Worm (Caenorhabditis elegans): ENCODE measurements around the gene nduv-3.
"Not testable (repeated sequence)": the region's sequence is repeated elsewhere in the genome, so short reads cannot be mapped to it uniquely, and the experiment has no call there.

The nduv-3 gene

DNA sequence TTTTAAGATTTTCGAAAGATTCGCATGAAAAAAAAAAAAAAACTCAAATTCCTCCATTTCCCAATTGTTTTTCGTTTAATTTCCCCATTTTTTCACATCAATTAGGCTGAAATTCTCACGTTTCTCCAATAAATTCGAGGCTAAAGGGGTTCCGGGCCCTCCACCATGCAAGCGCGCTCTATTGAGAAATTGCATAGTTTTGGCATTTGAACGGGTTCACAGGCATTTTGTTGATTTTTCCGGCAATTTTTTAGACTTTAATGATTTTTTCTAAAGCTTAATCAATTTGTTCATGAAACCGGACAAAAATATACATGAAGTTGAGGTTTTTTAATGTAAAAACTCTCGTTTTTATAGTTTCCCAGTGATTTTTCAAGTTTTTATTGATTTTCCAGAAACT, 25.0 kb downstream of the nduv-3 start:
- TF ChIP-seq ztf-23 (GFP tag; IDR thresholded peaks at IDR 0.05) = peak; percentile 42; the same call in 1 of the 2 replicates
- no peak for TF ChIP-seq flt-1 (GFP tag; IDR thresholded peaks at IDR 0.05)

- no peak for TF ChIP-seq cog-1 (tag; optimal IDR thresholded peaks at IDR 0.05)
- TF ChIP-seq T22C8.4 (GFP tag; IDR thresholded peaks at IDR 0.05) = no peak
- TF ChIP-seq ztf-23 (GFP tag; IDR thresholded peaks at IDR 0.05) = no peak
- TF ChIP-seq klf-2 (GFP tag; conservative IDR thresholded peaks at IDR 0.05) = no peak
Observed at ce11 chrIV:2666586-2667100, 25.5 kb downstream of the nduv-3 start, which contains the start of gene Y69A2AR.1. Gene Y69A2AR.1 (plus strand): TSS chrIV:2667050.

ce11 chrIV:2670664-2671063, 29.6 kb downstream of the nduv-3 start:
- TF ChIP-seq T22C8.4 (GFP tag; IDR thresholded peaks at IDR 0.05) (no peak), med-1 (GFP tag; optimal IDR thresholded peaks at IDR 0.05; ENCODE audit: insufficient read depth) (no peak), cog-1 (tag; optimal IDR thresholded peaks at IDR 0.05) (no peak), ref-1 (GFP tag; conservative IDR thresholded peaks at IDR 0.05) (no peak), ztf-29 (GFP tag; IDR thresholded peaks at IDR 0.05) (no peak), ztf-23 (GFP tag; IDR thresholded peaks at IDR 0.05) (no peak), tab-1 (GFP tag; IDR thresholded peaks at IDR 0.05) (no peak), klf-2 (GFP tag; conservative IDR thresholded peaks at IDR 0.05) (no peak), flt-1 (GFP tag; IDR thresholded peaks at IDR 0.05) (no peak)

ce11 chrIV:2674915-2675314, 33.8 kb downstream of the nduv-3 start, which contains the start of gene gpx-4:
Gene gpx-4 (minus strand): TSS chrIV:2675015.
- TF ChIP-seq cog-1 (tag; optimal IDR thresholded peaks at IDR 0.05); tab-1 (GFP tag; IDR thresholded peaks at IDR 0.05); flt-1 (GFP tag; IDR thresholded peaks at IDR 0.05): not testable (repeated sequence)

DNA sequence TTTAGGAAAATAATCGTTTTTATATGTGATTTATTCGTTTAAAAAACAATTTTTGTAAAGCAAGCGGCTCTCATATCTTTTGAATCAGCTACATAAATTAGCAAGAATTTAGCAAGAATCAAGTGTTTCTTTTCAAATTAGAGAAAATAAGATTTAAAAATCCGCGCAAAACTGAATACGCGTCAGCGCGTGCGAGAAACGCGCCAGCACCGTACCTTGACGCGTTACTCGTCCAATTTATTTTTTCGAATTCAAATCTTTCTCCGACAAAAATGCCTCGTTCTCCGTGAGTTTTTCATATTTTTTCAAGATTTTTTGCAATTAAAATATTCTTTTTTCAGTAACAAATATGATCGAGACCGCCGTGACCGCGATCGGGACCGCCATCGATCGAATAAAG, 35.2 kb downstream of the nduv-3 start, which contains the start of gene Y94H6A.3:
Gene Y94H6A.3, plus strand, starts transcription at position 232 of the 400 bp plus-strand sequence.
- no peak for TF ChIP-seq T22C8.4 (GFP tag; IDR thresholded peaks at IDR 0.05)
- no peak for TF ChIP-seq med-1 (GFP tag; optimal IDR thresholded peaks at IDR 0.05; ENCODE audit: insufficient read depth)
- TF ChIP-seq ref-1 (GFP tag; conservative IDR thresholded peaks at IDR 0.05) = no peak
- no peak for TF ChIP-seq tab-1 (GFP tag; IDR thresholded peaks at IDR 0.05)
- TF ChIP-seq ztf-29 (GFP tag; IDR thresholded peaks at IDR 0.05) = no peak
- no peak; the same call in 1 of the 2 replicates for TF ChIP-seq flt-1 (GFP tag; IDR thresholded peaks at IDR 0.05)
- 0 out of 2 replicates have a peak, but pooled peaks have one; percentile 54 for TF ChIP-seq ztf-23 (GFP tag; IDR thresholded peaks at IDR 0.05)
- TF ChIP-seq klf-2 (GFP tag; conservative IDR thresholded peaks at IDR 0.05) = no peak

- TF ChIP-seq cog-1 (tag; optimal IDR thresholded peaks at IDR 0.05) = no peak
- no peak for TF ChIP-seq ztf-23 (GFP tag; IDR thresholded peaks at IDR 0.05)
- TF ChIP-seq ztf-29 (GFP tag; IDR thresholded peaks at IDR 0.05) = no peak
- no peak for TF ChIP-seq klf-2 (GFP tag; conservative IDR thresholded peaks at IDR 0.05)
- no peak for TF ChIP-seq tab-1 (GFP tag; IDR thresholded peaks at IDR 0.05)
- TF ChIP-seq flt-1 (GFP tag; IDR thresholded peaks at IDR 0.05) = no peak
- TF ChIP-seq ref-1 (GFP tag; conservative IDR thresholded peaks at IDR 0.05) = no peak
- TF ChIP-seq T22C8.4 (GFP tag; IDR thresholded peaks at IDR 0.05) = no peak
- no peak for TF ChIP-seq med-1 (GFP tag; optimal IDR thresholded peaks at IDR 0.05; ENCODE audit: insufficient read depth)
Observed at ce11 chrIV:2677687-2678086, 36.6 kb downstream of the nduv-3 start.

DNA sequence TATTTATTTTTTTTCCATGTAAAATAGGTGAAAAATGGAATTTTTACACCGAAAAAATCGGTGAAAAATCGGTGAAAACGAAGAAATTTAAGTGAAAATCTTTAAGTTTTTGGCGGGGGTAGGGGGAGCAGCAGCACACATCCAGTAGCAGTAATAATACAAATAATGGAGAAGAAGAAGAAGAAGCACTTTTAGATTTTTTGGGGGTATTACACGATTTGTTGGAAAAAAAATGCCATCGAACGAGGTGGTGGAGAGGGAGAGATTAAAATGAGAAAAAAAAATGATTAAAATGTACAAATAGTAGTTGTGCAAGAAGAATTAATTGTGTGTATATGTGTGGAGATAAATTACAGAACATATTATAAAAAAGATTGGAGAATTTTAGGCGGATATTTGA, 37.0 kb downstream of the nduv-3 start:
- TF ChIP-seq T22C8.4 (GFP tag; IDR thresholded peaks at IDR 0.05) (no peak), med-1 (GFP tag; optimal IDR thresholded peaks at IDR 0.05; ENCODE audit: insufficient read depth) (no peak), tab-1 (GFP tag; IDR thresholded peaks at IDR 0.05) (no peak), ztf-29 (GFP tag; IDR thresholded peaks at IDR 0.05) (no peak), klf-2 (GFP tag; conservative IDR thresholded peaks at IDR 0.05) (no peak), flt-1 (GFP tag; IDR thresholded peaks at IDR 0.05) (no peak), cog-1 (tag; optimal IDR thresholded peaks at IDR 0.05) (no peak), ztf-23 (GFP tag; IDR thresholded peaks at IDR 0.05) (no peak), ref-1 (GFP tag; conservative IDR thresholded peaks at IDR 0.05) (no peak)

ce11 chrIV:2680281-2680680, 39.2 kb downstream of the nduv-3 start:
- TF ChIP-seq T22C8.4 (GFP tag; IDR thresholded peaks at IDR 0.05) = peak; percentile 70
- TF ChIP-seq ztf-23 (GFP tag; IDR thresholded peaks at IDR 0.05) = no peak

- TF ChIP-seq tab-1 (GFP tag; IDR thresholded peaks at IDR 0.05) = no peak
- no peak for TF ChIP-seq flt-1 (GFP tag; IDR thresholded peaks at IDR 0.05)
- TF ChIP-seq klf-2 (GFP tag; conservative IDR thresholded peaks at IDR 0.05) = no peak
- TF ChIP-seq ref-1 (GFP tag; conservative IDR thresholded peaks at IDR 0.05) = no peak
- TF ChIP-seq cog-1 (tag; optimal IDR thresholded peaks at IDR 0.05) = no peak
- TF ChIP-seq ztf-29 (GFP tag; IDR thresholded peaks at IDR 0.05) = no peak
- no peak for TF ChIP-seq med-1 (GFP tag; optimal IDR thresholded peaks at IDR 0.05; ENCODE audit: insufficient read depth)
- no peak for TF ChIP-seq ztf-23 (GFP tag; IDR thresholded peaks at IDR 0.05)
- TF ChIP-seq T22C8.4 (GFP tag; IDR thresholded peaks at IDR 0.05) = no peak
Observed at ce11 chrIV:2688716-2689307, 47.7 kb downstream of the nduv-3 start, which contains the start of gene egrh-3. Gene egrh-3 (minus strand): TSS chrIV:2688766.

Measured in whole organism, midembryonic.